Worm (Caenorhabditis elegans) whole organism, late embryonic: Measurements from ENCODE around the gene ifa-1.
A peak's percentile ranks its signal among the peaks of the same experiment; 100 is the strongest.

Experiments used
- C08G9.2 ChIP-seq: sonication (generic microtip); optimal IDR thresholded peaks from 2 replicates; lab custom pipeline; 2016; ENCODE audit warnings: mild to moderate bottlenecking, missing genetic modification characterization, moderate library complexity, missing compliant biosample characterization
- K02D7.2 ChIP-seq: sonication (generic microtip); optimal IDR thresholded peaks from 2 replicates; lab custom pipeline; 2017; ENCODE audit warnings: mild to moderate bottlenecking, missing genetic modification characterization, missing compliant biosample characterization
- K09A11.1 ChIP-seq: sonication (generic microtip); optimal IDR thresholded peaks from 2 replicates; lab custom pipeline; 2017; ENCODE audit warnings: antibody characterized with exemption, mild to moderate bottlenecking, missing genetic modification characterization, missing compliant biosample characterization; ENCODE audit not compliant: insufficient read depth
- ceh-14 ChIP-seq: sonication (generic microtip); optimal IDR thresholded peaks from 2 replicates; lab custom pipeline; 2016; ENCODE audit warnings: missing genotype, missing genetic modification characterization, missing compliant biosample characterization
- ceh-30 ChIP-seq: fragments of 150-350 bp; optimal IDR thresholded peaks from 2 replicates; lab custom pipeline; 2014; ENCODE audit warnings: missing biosample characterization, missing genetic modification characterization
- ceh-31 ChIP-seq: sonication (generic microtip); optimal IDR thresholded peaks from 2 replicates; lab custom pipeline; 2016; ENCODE audit warnings: missing genetic modification characterization, missing compliant biosample characterization
- ceh-34 ChIP-seq: sonication (generic microtip); optimal IDR thresholded peaks from 2 replicates; lab custom pipeline; 2016; ENCODE audit warnings: mild to moderate bottlenecking, missing genetic modification characterization, missing compliant biosample characterization
- ceh-48 ChIP-seq: sonication (generic microtip); optimal IDR thresholded peaks from 2 replicates; lab custom pipeline; 2016; ENCODE audit warnings: missing genetic modification characterization, inconsistent platforms, missing compliant biosample characterization
- ceh-6 ChIP-seq: fragments of 200-800 bp; sonication (Bioruptor generic); optimal IDR thresholded peaks from 2 replicates; lab custom pipeline; 2018; ENCODE audit warnings: mild to moderate bottlenecking, missing genetic modification characterization, missing compliant biosample characterization
- dve-1 ChIP-seq: sonication (generic microtip); optimal IDR thresholded peaks from 2 replicates; lab custom pipeline; 2017; ENCODE audit warnings: antibody characterized with exemption, mild to moderate bottlenecking, missing genetic modification characterization, missing compliant biosample characterization
- elt-2 ChIP-seq: sonication (generic microtip); optimal IDR thresholded peaks from 2 replicates; lab custom pipeline; 2016; ENCODE audit warnings: missing genetic modification reagents, missing genetic modification characterization, missing compliant biosample characterization
- eyg-1 ChIP-seq: sonication (generic microtip); optimal IDR thresholded peaks from 2 replicates; lab custom pipeline; 2016; ENCODE audit warnings: missing genotype, missing genetic modification characterization, missing compliant biosample characterization
- fax-1 ChIP-seq: sonication (generic microtip); optimal IDR thresholded peaks from 2 replicates; lab custom pipeline; 2016; ENCODE audit warnings: missing genotype, missing genetic modification characterization, missing compliant biosample characterization
- fkh-10 ChIP-seq: fragments of 150-350 bp; optimal IDR thresholded peaks from 2 replicates; lab custom pipeline; 2014; ENCODE audit warnings: missing biosample characterization, missing genetic modification reagents, missing genetic modification characterization
- fkh-6 ChIP-seq: sonication (generic microtip); optimal IDR thresholded peaks from 2 replicates; lab custom pipeline; 2016; ENCODE audit warnings: missing genetic modification characterization, missing compliant biosample characterization
- gmeb-2 ChIP-seq: sonication (generic microtip); optimal IDR thresholded peaks from 2 replicates; lab custom pipeline; 2016; ENCODE audit warnings: missing genetic modification characterization, inconsistent platforms, missing compliant biosample characterization
- hlh-13 ChIP-seq: fragments of 200-800 bp; sonication (Bioruptor generic); optimal IDR thresholded peaks from 2 replicates; lab custom pipeline; 2018; ENCODE audit warnings: mild to moderate bottlenecking, missing genetic modification characterization, missing compliant biosample characterization
- hlh-30 ChIP-seq: sonication (generic microtip); optimal IDR thresholded peaks from 2 replicates; lab custom pipeline; 2017; ENCODE audit warnings: antibody characterized with exemption, missing genetic modification characterization, missing compliant biosample characterization; ENCODE audit not compliant: insufficient read depth
- hlh-6 ChIP-seq: sonication (generic microtip); optimal IDR thresholded peaks from 2 replicates; lab custom pipeline; 2016; ENCODE audit warnings: missing genotype, missing genetic modification characterization, missing compliant biosample characterization
- hlh-8 ChIP-seq: sonication (generic microtip); optimal IDR thresholded peaks from 2 replicates; lab custom pipeline; 2016; ENCODE audit warnings: missing genotype, missing genetic modification characterization, missing compliant biosample characterization
- lin-11 ChIP-seq: fragments of 200-800 bp; sonication (Bioruptor generic); optimal IDR thresholded peaks from 2 replicates; lab custom pipeline; 2018; ENCODE audit warnings: mild to moderate bottlenecking, missing genetic modification characterization, missing compliant biosample characterization
- madf-2 ChIP-seq: sonication (generic microtip); optimal IDR thresholded peaks from 2 replicates; lab custom pipeline; 2017; ENCODE audit warnings: missing genetic modification characterization, missing compliant biosample characterization
- nfya-1 ChIP-seq: sonication (generic microtip); optimal IDR thresholded peaks from 2 replicates; lab custom pipeline; 2017; ENCODE audit warnings: missing genetic modification characterization, mild to moderate bottlenecking, missing compliant biosample characterization, antibody characterized with exemption, moderate library complexity
- nhr-11 ChIP-seq: fragments of 150-350 bp; optimal IDR thresholded peaks from 2 replicates; lab custom pipeline; 2014; ENCODE audit warnings: missing biosample characterization, missing genetic modification characterization
- nhr-232 ChIP-seq: sonication (generic microtip); optimal IDR thresholded peaks from 2 replicates; lab custom pipeline; 2016; ENCODE audit warnings: missing genetic modification characterization, missing compliant biosample characterization
- npax-4 ChIP-seq: sonication (generic microtip); optimal IDR thresholded peaks from 2 replicates; lab custom pipeline; 2016; ENCODE audit warnings: missing genetic modification characterization, missing compliant biosample characterization
- pag-3 ChIP-seq: sonication (generic microtip); optimal IDR thresholded peaks from 2 replicates; lab custom pipeline; 2016; ENCODE audit warnings: missing compliant biosample characterization, missing genetic modification characterization, borderline replicate concordance
- pat-9 ChIP-seq: fragments of 200-800 bp; sonication (Bioruptor generic); optimal IDR thresholded peaks from 2 replicates; lab custom pipeline; 2018; ENCODE audit warnings: mild to moderate bottlenecking, missing genetic modification characterization, moderate library complexity, missing compliant biosample characterization
- pax-1 ChIP-seq: fragments of 150-350 bp; optimal IDR thresholded peaks from 2 replicates; lab custom pipeline; 2014; ENCODE audit warnings: missing biosample characterization, missing genetic modification characterization
- pros-1 ChIP-seq: fragments of 150-350 bp; optimal IDR thresholded peaks from 2 replicates; lab custom pipeline; 2014; ENCODE audit warnings: missing biosample characterization, missing genetic modification reagents, missing genetic modification characterization
- ref-2 ChIP-seq: sonication (generic microtip); optimal IDR thresholded peaks from 2 replicates; lab custom pipeline; 2016; ENCODE audit warnings: missing genetic modification characterization, missing compliant biosample characterization
- sdc-2 ChIP-seq: sonication (generic microtip); optimal IDR thresholded peaks from 2 replicates; lab custom pipeline; 2016; ENCODE audit warnings: missing genotype, missing genetic modification characterization, missing compliant biosample characterization
- sox-2 ChIP-seq: fragments of 200-800 bp; sonication (Bioruptor generic); IDR thresholded peaks from 2 replicates; pipeline ENCODE4 v1.3.6; 2022; ENCODE audit warnings: missing genetic modification reagents, missing genetic modification characterization, missing compliant biosample characterization
- tbx-2 ChIP-seq: sonication (generic microtip); optimal IDR thresholded peaks from 2 replicates; lab custom pipeline; 2016; ENCODE audit warnings: missing genetic modification characterization, missing compliant biosample characterization
- tbx-7 ChIP-seq: sonication (generic microtip); optimal IDR thresholded peaks from 2 replicates; lab custom pipeline; 2016; ENCODE audit warnings: missing genotype, missing genetic modification characterization, missing compliant biosample characterization
- unc-3 ChIP-seq, 2 experiments: fragments of 200-800 bp in 1 of 2; sonication (Bioruptor generic) in 1 of 2; sonication (generic microtip) in 1 of 2; conservative IDR thresholded peaks in 1 of 2; optimal IDR thresholded peaks in 1 of 2; 2 replicates each; pipeline versions ENCODE4 v1.3.6 to Lab custom; 2016 to 2022; ENCODE audit warnings: missing compliant biosample characterization in 2 of 2, missing genetic modification characterization in 2 of 2, missing genetic modification reagents in 1 of 2
- unc-42 ChIP-seq: sonication (generic microtip); optimal IDR thresholded peaks from 2 replicates; lab custom pipeline; 2016; ENCODE audit warnings: missing genotype, missing genetic modification characterization, missing compliant biosample characterization
- unc-55 ChIP-seq: sonication (generic microtip); optimal IDR thresholded peaks from 2 replicates; lab custom pipeline; 2017; ENCODE audit warnings: missing biosample characterization, missing genetic modification reagents, missing genetic modification characterization
- unc-86 ChIP-seq: sonication (generic microtip); optimal IDR thresholded peaks from 2 replicates; lab custom pipeline; 2016; ENCODE audit warnings: missing genetic modification characterization, missing compliant biosample characterization
- ztf-16 ChIP-seq: sonication (generic microtip); optimal IDR thresholded peaks from 2 replicates; lab custom pipeline; 2017; ENCODE audit warnings: missing genetic modification characterization, missing compliant biosample characterization

ifa-1 gene

DNA sequence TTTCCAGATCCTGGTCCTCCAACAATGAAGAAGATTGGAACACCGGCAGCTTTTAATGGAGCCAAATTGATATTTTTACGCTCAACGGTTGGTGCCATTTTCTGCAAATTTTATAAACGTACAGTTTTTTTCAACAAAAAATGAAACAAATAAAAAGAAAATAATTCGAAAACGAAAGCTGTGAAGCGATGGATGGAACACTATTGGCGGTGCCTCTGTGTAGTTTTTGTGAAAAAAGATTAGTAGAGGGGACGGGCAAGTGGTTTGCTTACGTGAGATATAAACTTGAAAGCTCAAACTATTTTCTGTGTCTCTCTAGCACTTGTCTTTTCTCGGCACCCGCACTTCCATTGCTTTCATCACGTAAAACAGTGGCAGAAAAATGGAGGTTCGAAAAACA is 16.6 kb downstream of the ifa-1 start, which contains the start of gene F38B2.4:
Gene F38B2.4 (minus strand): TSS at position 101 of the 400 bp plus-strand sequence.
- TF ChIP-seq nfya-1 (tag; lab: Kevin White, UChicago) (no peak), eyg-1 (tag; lab: Kevin White, UChicago) (no peak), pag-3 (tag; lab: Kevin White, UChicago) (no peak), hlh-13 (GFP tag; lab: Kevin White, UChicago) (no peak), elt-2 (no peak), gmeb-2 (tag; lab: Kevin White, UChicago) (no peak), sox-2 (GFP tag; lab: Robert Waterston, UW) (no peak)

DNA sequence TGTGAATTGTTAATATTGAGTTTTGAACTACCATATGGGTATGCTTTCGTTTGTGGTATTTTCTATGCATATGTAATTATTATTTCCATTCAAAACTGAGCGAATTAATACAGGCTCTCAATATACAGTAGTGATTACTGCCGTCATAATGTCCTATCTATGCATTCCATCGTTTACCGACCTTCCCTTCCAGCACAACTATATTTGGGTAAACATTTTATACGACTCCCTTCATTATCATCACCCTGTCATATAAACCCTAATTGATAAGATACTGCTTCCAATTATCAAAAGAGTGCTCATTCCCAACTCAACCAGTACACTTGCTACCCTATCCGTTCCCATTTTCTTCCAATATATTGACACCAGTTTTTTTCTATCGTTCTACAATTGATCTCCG is 18.9 kb downstream of the ifa-1 start:
- TF ChIP-seq unc-55 = no peak
- TF ChIP-seq hlh-6 (tag; lab: Kevin White, UChicago) = no peak
- TF ChIP-seq pax-1 (tag; lab: Kevin White, UChicago) = no peak
- peak; percentile 77 for TF ChIP-seq elt-2
- no peak for TF ChIP-seq unc-86
- no peak for TF ChIP-seq lin-11 (tag; lab: Kevin White, UChicago)
- no peak for TF ChIP-seq ceh-14 (tag; lab: Kevin White, UChicago)

DNA sequence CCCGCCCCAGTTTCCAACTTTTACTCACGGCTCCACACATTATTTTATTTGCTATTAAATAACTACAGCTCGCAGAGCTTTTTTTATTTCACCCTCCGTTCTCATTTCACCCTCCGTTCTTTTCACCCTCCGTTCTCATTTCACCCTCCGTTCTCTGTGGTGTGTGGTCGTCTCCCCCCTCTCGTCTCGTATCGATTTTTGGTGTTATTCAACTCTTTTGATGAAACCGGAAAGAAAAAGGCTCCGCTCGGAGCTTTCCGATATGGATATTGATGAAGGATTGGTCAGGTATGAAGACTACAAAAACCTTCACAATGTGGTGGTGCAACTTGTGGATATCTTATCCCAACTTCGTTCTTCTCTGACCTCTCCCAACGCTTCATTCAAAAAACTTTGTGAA is 19.5 kb downstream of the ifa-1 start:
- no peak for TF ChIP-seq unc-42
- TF ChIP-seq tbx-2 = no peak
- no peak for TF ChIP-seq npax-4 (tag; lab: Kevin White, UChicago)
- no peak for TF ChIP-seq hlh-13 (GFP tag; lab: Kevin White, UChicago)
- peak; percentile 72 for TF ChIP-seq ceh-48 (tag; lab: Kevin White, UChicago)
- TF ChIP-seq pros-1 (tag; lab: Kevin White, UChicago) = no peak
- no peak for TF ChIP-seq nhr-11 (tag; lab: Kevin White, UChicago)

DNA sequence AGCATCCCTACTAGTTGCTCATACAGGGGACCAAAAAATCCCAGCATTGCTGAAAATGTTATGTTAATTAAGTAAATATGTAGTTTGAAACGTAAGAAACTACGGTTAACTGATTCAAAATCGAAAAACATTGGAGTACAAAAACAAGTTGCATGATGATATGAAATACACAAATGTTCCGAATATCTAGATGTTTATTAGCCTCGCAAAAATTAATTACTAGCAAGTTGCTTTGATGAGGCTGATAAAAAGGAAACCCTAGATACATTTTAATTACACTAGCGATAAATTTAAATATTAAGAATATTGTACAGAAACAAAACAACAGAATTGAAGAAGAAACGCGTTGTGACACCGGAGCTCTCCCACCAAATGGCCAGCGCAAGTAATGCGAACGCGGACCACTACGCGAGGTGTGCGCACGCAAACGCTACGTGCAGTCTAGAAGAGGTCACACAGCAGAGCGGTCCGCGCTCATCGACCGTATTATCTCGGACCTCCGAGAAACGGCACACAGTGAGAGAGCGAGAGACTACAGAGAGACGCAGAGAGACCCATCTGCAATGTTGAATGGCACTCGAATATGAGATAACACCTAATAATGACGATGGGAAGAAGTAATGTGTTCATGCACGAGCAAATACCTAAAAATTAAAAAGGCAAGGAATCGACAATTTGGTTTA is 25.8 kb downstream of the ifa-1 start, which contains the start of gene inx-2:
Gene inx-2 (minus strand): TSS at position 51 of the 683 bp plus-strand sequence.
- no peak for TF ChIP-seq nfya-1 (tag; lab: Kevin White, UChicago)
- TF ChIP-seq elt-2 = peak; percentile 44
- TF ChIP-seq tbx-7 (tag; lab: Kevin White, UChicago) = no peak
- no peak for TF ChIP-seq ref-2 (tag; lab: Kevin White, UChicago)
- TF ChIP-seq sdc-2 = peak; percentile 50
- no peak for TF ChIP-seq hlh-8 (tag; lab: Kevin White, UChicago)
- TF ChIP-seq ceh-34 (tag; lab: Kevin White, UChicago) = peak; percentile 19
- TF ChIP-seq lin-11 (tag; lab: Kevin White, UChicago) = no peak
- TF ChIP-seq hlh-30 (tag; lab: Kevin White, UChicago) = peak; percentile 36
- TF ChIP-seq pat-9 (tag; lab: Kevin White, UChicago) = no peak
- no peak for TF ChIP-seq K09A11.1
- TF ChIP-seq pax-1 (tag; lab: Kevin White, UChicago) = peak; percentile 48
- TF ChIP-seq fkh-6 (tag; lab: Kevin White, UChicago) = no peak
- peak; percentile 36 for TF ChIP-seq ceh-31 (tag; lab: Kevin White, UChicago)
- TF ChIP-seq tbx-2 = peak; percentile 63
- no peak for TF ChIP-seq nhr-232 (tag; lab: Kevin White, UChicago)
- no peak for TF ChIP-seq hlh-13 (GFP tag; lab: Kevin White, UChicago)
- TF ChIP-seq nhr-11 (tag; lab: Kevin White, UChicago) = no peak

DNA sequence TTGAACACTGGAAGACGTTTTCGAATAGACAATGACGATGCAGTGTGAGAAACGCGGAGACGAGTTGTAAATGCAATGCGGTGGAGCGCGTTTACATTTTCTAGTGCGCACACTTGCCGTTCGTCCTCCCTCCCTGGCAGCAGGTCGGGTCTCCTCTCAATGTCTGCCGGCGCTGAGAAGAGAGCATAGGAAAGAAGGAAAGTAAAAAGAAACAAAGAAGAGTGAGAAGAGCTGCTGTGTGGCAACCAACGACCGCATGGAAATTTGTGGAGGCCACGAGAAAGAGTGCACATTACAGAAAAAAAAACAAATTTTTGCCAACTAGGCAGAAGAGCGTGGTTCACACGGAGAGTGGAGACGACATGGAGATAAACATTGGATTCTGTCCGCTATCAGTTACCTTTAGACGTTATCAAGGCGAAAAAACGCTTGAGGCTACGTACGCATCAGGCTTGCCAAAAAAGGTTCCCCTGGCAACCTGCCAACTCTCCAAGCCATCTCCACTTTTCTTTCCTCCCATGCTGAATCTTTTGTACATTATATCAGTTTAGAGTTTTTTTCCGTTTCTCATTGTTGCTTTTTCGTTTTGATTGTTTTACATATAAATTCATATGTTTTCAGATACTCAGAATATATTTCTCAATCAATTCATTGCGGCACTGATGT is 28.8 kb downstream of the ifa-1 start, which contains the start of the genes snrp-40.1 and F08G12.3:
Gene snrp-40.1 (minus strand): TSS at position 143 of the 666 bp plus-strand sequence.
Gene F08G12.3 (plus strand): TSS at position 616 of the 666 bp plus-strand sequence.
- TF ChIP-seq gmeb-2 (tag; lab: Kevin White, UChicago) = no peak
- no peak for TF ChIP-seq pax-1 (tag; lab: Kevin White, UChicago)
- no peak for TF ChIP-seq K09A11.1
- no peak for TF ChIP-seq fax-1 (tag; lab: Kevin White, UChicago)
- TF ChIP-seq fkh-10 = no peak
- peak; percentile 22 for TF ChIP-seq madf-2 (tag; lab: Kevin White, UChicago)
- TF ChIP-seq npax-4 (tag; lab: Kevin White, UChicago) = no peak
- TF ChIP-seq nhr-232 (tag; lab: Kevin White, UChicago) = no peak
- TF ChIP-seq hlh-8 (tag; lab: Kevin White, UChicago) = no peak
- no peak for TF ChIP-seq ceh-30 (tag; lab: Kevin White, UChicago)
- peak; percentile 86 for TF ChIP-seq tbx-2
- no peak for TF ChIP-seq unc-3 (GFP tag; conservative IDR thresholded peaks at IDR 0.05; lab: Robert Waterston, UW)
- TF ChIP-seq unc-3 (tag; optimal IDR thresholded peaks at IDR 0.05; lab: Kevin White, UChicago) = no peak
- TF ChIP-seq ceh-31 (tag; lab: Kevin White, UChicago) = peak; percentile 82
- peak; percentile 33 for TF ChIP-seq C08G9.2 (tag; lab: Kevin White, UChicago)
- no peak for TF ChIP-seq ceh-6 (GFP tag; lab: Kevin White, UChicago)
- TF ChIP-seq ztf-16 (tag; lab: Kevin White, UChicago) = no peak
- no peak for TF ChIP-seq dve-1 (tag; lab: Kevin White, UChicago)
- TF ChIP-seq K02D7.2 = no peak
